Fruit fly (Drosophila melanogaster) whole organism, embryonic: Measurements from ENCODE around the gene CG42455.

Source experiments
- Atf3 ChIP-seq: fragments of 200-800 bp; sonication (Bioruptor generic); optimal IDR thresholded peaks from 3 replicates; lab custom pipeline; 2016; ENCODE audit warnings: missing biosample characterization, missing genetic modification characterization
- CG10274 ChIP-seq: fragments of 200-800 bp; sonication (Bioruptor generic); optimal IDR thresholded peaks from 3 replicates; lab custom pipeline; 2017; ENCODE audit warnings: missing biosample characterization, mild to moderate bottlenecking, missing genetic modification characterization
- CG10959 ChIP-seq: fragments of 200-800 bp; sonication (Bioruptor generic); IDR thresholded peaks from 2 replicates; pipeline ENCODE4 v1.3.6; 2022; ENCODE audit warnings: missing biosample characterization, missing genetic modification characterization
- CG11696 ChIP-seq: fragments of 200-800 bp; sonication (Bioruptor generic); IDR thresholded peaks from 2 replicates; pipeline ENCODE4 v1.3.6; 2022; ENCODE audit warnings: missing biosample characterization, missing genetic modification characterization
- CG12071 ChIP-seq: fragments of 200-800 bp; sonication (Bioruptor generic); optimal IDR thresholded peaks from 3 replicates; lab custom pipeline; 2018; ENCODE audit warnings: missing biosample characterization, mild to moderate bottlenecking, missing genetic modification characterization
- CG12104 ChIP-seq: fragments of 200-800 bp; sonication (Bioruptor generic); optimal IDR thresholded peaks from 3 replicates; lab custom pipeline; 2016; ENCODE audit warnings: missing biosample characterization, missing genetic modification characterization
- CG12219 ChIP-seq: fragments of 200-800 bp; sonication (Bioruptor generic); optimal IDR thresholded peaks from 3 replicates; lab custom pipeline; 2018; ENCODE audit warnings: missing biosample characterization, mild to moderate bottlenecking, missing genetic modification characterization
- CG1233 ChIP-seq: fragments of 200-800 bp; sonication (Bioruptor generic); optimal IDR thresholded peaks from 4 replicates; lab custom pipeline; 2018; ENCODE audit warnings: missing biosample characterization, mild to moderate bottlenecking, missing genetic modification characterization
- CG13296 ChIP-seq: fragments of 200-800 bp; sonication (Bioruptor generic); optimal IDR thresholded peaks from 3 replicates; lab custom pipeline; 2018; ENCODE audit warnings: missing biosample characterization, mild to moderate bottlenecking, missing genetic modification characterization
- CG13894 ChIP-seq: fragments of 200-800 bp; sonication (Bioruptor generic); optimal IDR thresholded peaks from 3 replicates; lab custom pipeline; 2018; ENCODE audit warnings: missing biosample characterization, mild to moderate bottlenecking, missing genetic modification characterization, moderate library complexity
- CG14965 ChIP-seq: fragments of 200-800 bp; sonication (Bioruptor generic); optimal IDR thresholded peaks from 2 replicates; lab custom pipeline; 2016; ENCODE audit warnings: missing biosample characterization, missing genetic modification characterization, borderline replicate concordance
- CG16863 ChIP-seq: fragments of 200-800 bp; sonication (Bioruptor generic); optimal IDR thresholded peaks from 3 replicates; lab custom pipeline; 2016; ENCODE audit warnings: missing biosample characterization, missing genetic modification characterization
- CG18011 ChIP-seq: fragments of 200-800 bp; sonication (Bioruptor generic); optimal IDR thresholded peaks from 2 replicates; lab custom pipeline; 2017; ENCODE audit warnings: missing biosample characterization, missing genetic modification characterization, mild to moderate bottlenecking, moderate library complexity, missing genotype
- CG30020 ChIP-seq: fragments of 200-800 bp; optimal IDR thresholded peaks from 2 replicates; lab custom pipeline; 2019; ENCODE audit warnings: missing biosample characterization, mild to moderate bottlenecking, missing genetic modification characterization, moderate library complexity
- CG30403 ChIP-seq: fragments of 200-800 bp; sonication (Bioruptor generic); optimal IDR thresholded peaks from 3 replicates; lab custom pipeline; 2016; ENCODE audit warnings: missing biosample characterization, missing genetic modification characterization
- CG3163 ChIP-seq: fragments of 200-800 bp; sonication (Bioruptor generic); optimal IDR thresholded peaks from 3 replicates; lab custom pipeline; 2016; ENCODE audit warnings: missing biosample characterization, missing genetic modification characterization
- CG32532 ChIP-seq: fragments of 200-800 bp; sonication (Bioruptor generic); IDR thresholded peaks from 2 replicates; pipeline ENCODE4 v1.3.6; 2022; ENCODE audit warnings: missing biosample characterization, missing genetic modification characterization
- CG33213 ChIP-seq: fragments of 200-800 bp; sonication (Bioruptor generic); optimal IDR thresholded peaks from 3 replicates; lab custom pipeline; 2016; ENCODE audit warnings: missing biosample characterization, missing genetic modification characterization
- CG34422 ChIP-seq: fragments of 200-800 bp; sonication (Bioruptor generic); IDR thresholded peaks from 3 replicates; pipeline ENCODE4 v1.3.6; 2022; ENCODE audit warnings: missing biosample characterization, missing genetic modification characterization
- CG7372 ChIP-seq: fragments of 200-800 bp; sonication (Bioruptor generic); IDR thresholded peaks from 2 replicates; pipeline ENCODE4 v1.3.6; 2022; ENCODE audit warnings: missing biosample characterization, missing genetic modification characterization
- CG7556 ChIP-seq: fragments of 200-800 bp; sonication (Bioruptor generic); optimal IDR thresholded peaks from 2 replicates; lab custom pipeline; 2017; ENCODE audit warnings: missing biosample characterization, mild to moderate bottlenecking, missing genetic modification characterization
- CG7839 ChIP-seq: fragments of 200-800 bp; sonication (Bioruptor generic); optimal IDR thresholded peaks from 3 replicates; lab custom pipeline; 2018; ENCODE audit warnings: missing biosample characterization, mild to moderate bottlenecking, missing genetic modification characterization, moderate library complexity
- CG9932 ChIP-seq: fragments of 200-800 bp; sonication (Bioruptor generic); IDR thresholded peaks from 2 replicates; pipeline ENCODE4 v1.3.6; 2022; ENCODE audit warnings: missing biosample characterization, missing genetic modification characterization
- Dfd ChIP-seq, 2 experiments: fragments of >200 bp; optimal IDR thresholded peaks; 2 replicates each; lab custom pipeline; 2017; ENCODE audit warnings: missing biosample characterization in 2 of 2, missing genetic modification characterization in 2 of 2
- Dp ChIP-seq: fragments of 200-800 bp; sonication (Bioruptor generic); optimal IDR thresholded peaks from 2 replicates; lab custom pipeline; 2018; ENCODE audit warnings: missing biosample characterization, mild to moderate bottlenecking, missing genetic modification characterization, moderate library complexity
- Dref ChIP-seq: fragments of 200-800 bp; sonication (Bioruptor generic); IDR thresholded peaks from 2 replicates; pipeline ENCODE4 v1.3.6; 2022; ENCODE audit warnings: missing biosample characterization, missing genetic modification characterization
- ERR ChIP-seq: fragments of 200-800 bp; sonication (Bioruptor generic); optimal IDR thresholded peaks from 2 replicates; lab custom pipeline; 2016; ENCODE audit warnings: missing biosample characterization, missing genetic modification characterization
- HLHmδ ChIP-seq: fragments of 200-800 bp; sonication (Bioruptor generic); optimal IDR thresholded peaks from 2 replicates; lab custom pipeline; 2018; ENCODE audit warnings: missing biosample characterization, mild to moderate bottlenecking, missing genetic modification characterization, moderate library complexity
- Hmr ChIP-seq: fragments of 200-800 bp; sonication (Bioruptor generic); optimal IDR thresholded peaks from 3 replicates; lab custom pipeline; 2017; ENCODE audit warnings: mild to moderate bottlenecking, missing biosample characterization, missing genetic modification reagents, missing genetic modification characterization
- Jarid2 ChIP-seq: fragments of 200-800 bp; sonication (Bioruptor generic); optimal IDR thresholded peaks from 3 replicates; lab custom pipeline; 2017; ENCODE audit warnings: mild to moderate bottlenecking, missing biosample characterization, missing genetic modification reagents, missing genetic modification characterization
- Lim3 ChIP-seq: fragments of 200-800 bp; sonication (Bioruptor generic); IDR thresholded peaks from 2 replicates; pipeline ENCODE4 v1.3.6; 2022; ENCODE audit warnings: missing biosample characterization, missing genetic modification characterization
- MBD-R2 ChIP-seq: fragments of 200-800 bp; sonication (Bioruptor generic); IDR thresholded peaks from 2 replicates; pipeline ENCODE4 v1.3.6; 2022; ENCODE audit warnings: missing biosample characterization, missing genetic modification characterization
- Oaz ChIP-seq: fragments of 200-800 bp; sonication (Bioruptor generic); IDR thresholded peaks from 2 replicates; pipeline ENCODE4 v1.3.6; 2022; ENCODE audit warnings: missing biosample characterization, missing genetic modification characterization
- PHDP ChIP-seq: fragments of 200-800 bp; sonication (Bioruptor generic); optimal IDR thresholded peaks from 3 replicates; lab custom pipeline; 2018; ENCODE audit warnings: missing biosample characterization, mild to moderate bottlenecking, missing genetic modification characterization, moderate library complexity
- Rx ChIP-seq: fragments of 200-800 bp; sonication (Bioruptor generic); IDR thresholded peaks from 2 replicates; pipeline ENCODE4 v1.3.6; 2022; ENCODE audit warnings: missing biosample characterization, missing genetic modification characterization
- Tbp ChIP-seq: fragments of >200 bp; optimal IDR thresholded peaks from 2 replicates; lab custom pipeline; 2018; ENCODE audit warnings: missing biosample characterization, missing genetic modification characterization
- ash1 ChIP-seq: fragments of 200-800 bp; sonication (Bioruptor generic); optimal IDR thresholded peaks from 2 replicates; lab custom pipeline; 2018; ENCODE audit warnings: missing biosample characterization, mild to moderate bottlenecking, missing genetic modification characterization
- br ChIP-seq: fragments of >200 bp; optimal IDR thresholded peaks from 2 replicates; lab custom pipeline; 2017
- danr ChIP-seq: fragments of 200-800 bp; sonication (Bioruptor generic); IDR thresholded peaks from 2 replicates; pipeline ENCODE4 v1.3.6; 2022; ENCODE audit warnings: missing biosample characterization, missing genetic modification characterization
- dmrt11E ChIP-seq: fragments of 200-800 bp; sonication (Bioruptor generic); optimal IDR thresholded peaks from 3 replicates; lab custom pipeline; 2018; ENCODE audit warnings: missing biosample characterization, mild to moderate bottlenecking, missing genetic modification characterization, moderate library complexity
- gsb ChIP-seq: fragments of 200-800 bp; sonication (Bioruptor generic); IDR thresholded peaks from 2 replicates; pipeline ENCODE4 v1.3.6; 2022; ENCODE audit warnings: missing biosample characterization, missing genetic modification characterization
- hb ChIP-seq: fragments of 200-800 bp; sonication (Bioruptor generic); IDR thresholded peaks from 3 replicates; pipeline ENCODE4 v1.3.6; 2022; ENCODE audit warnings: missing biosample characterization, missing genetic modification characterization; ENCODE audit not compliant: partially characterized antibody
- hbn ChIP-seq: fragments of 200-800 bp; sonication (Bioruptor generic); IDR thresholded peaks from 2 replicates; pipeline ENCODE4 v1.3.6; 2022; ENCODE audit warnings: missing biosample characterization, missing genetic modification characterization; ENCODE audit not compliant: partially characterized antibody
- klu ChIP-seq: fragments of 200-800 bp; sonication (Bioruptor generic); IDR thresholded peaks from 2 replicates; pipeline ENCODE4 v1.3.6; 2022; ENCODE audit warnings: missing biosample characterization, missing genetic modification characterization
- lilli ChIP-seq: fragments of 200-800 bp; sonication (Bioruptor generic); optimal IDR thresholded peaks from 3 replicates; lab custom pipeline; 2016; ENCODE audit warnings: missing biosample characterization, missing genetic modification characterization
- maf-S ChIP-seq: fragments of 200-800 bp; sonication (Bioruptor generic); optimal IDR thresholded peaks from 2 replicates; lab custom pipeline; 2016; ENCODE audit warnings: missing biosample characterization, missing genetic modification characterization
- mam ChIP-seq: fragments of 200-800 bp; sonication (Bioruptor generic); optimal IDR thresholded peaks from 3 replicates; lab custom pipeline; 2016; ENCODE audit warnings: missing biosample characterization, missing genetic modification characterization
- shn ChIP-seq: fragments of 200-800 bp; sonication (Bioruptor generic); optimal IDR thresholded peaks from 3 replicates; lab custom pipeline; 2016; ENCODE audit warnings: missing biosample characterization, missing genetic modification characterization
- sim ChIP-seq: fragments of 200-800 bp; sonication (Bioruptor generic); IDR thresholded peaks from 2 replicates; pipeline ENCODE4 v1.3.6; 2022; ENCODE audit warnings: missing biosample characterization, missing genetic modification characterization
- slp2 ChIP-seq: fragments of 200-800 bp; sonication (Bioruptor generic); optimal IDR thresholded peaks from 2 replicates; lab custom pipeline; 2016; ENCODE audit warnings: missing biosample characterization, missing genetic modification characterization
- toy ChIP-seq: fragments of 200-800 bp; sonication (Bioruptor generic); IDR thresholded peaks from 2 replicates; pipeline ENCODE4 v1.3.6; 2022; ENCODE audit warnings: missing biosample characterization, missing genetic modification characterization

CG42455 gene

DNA sequence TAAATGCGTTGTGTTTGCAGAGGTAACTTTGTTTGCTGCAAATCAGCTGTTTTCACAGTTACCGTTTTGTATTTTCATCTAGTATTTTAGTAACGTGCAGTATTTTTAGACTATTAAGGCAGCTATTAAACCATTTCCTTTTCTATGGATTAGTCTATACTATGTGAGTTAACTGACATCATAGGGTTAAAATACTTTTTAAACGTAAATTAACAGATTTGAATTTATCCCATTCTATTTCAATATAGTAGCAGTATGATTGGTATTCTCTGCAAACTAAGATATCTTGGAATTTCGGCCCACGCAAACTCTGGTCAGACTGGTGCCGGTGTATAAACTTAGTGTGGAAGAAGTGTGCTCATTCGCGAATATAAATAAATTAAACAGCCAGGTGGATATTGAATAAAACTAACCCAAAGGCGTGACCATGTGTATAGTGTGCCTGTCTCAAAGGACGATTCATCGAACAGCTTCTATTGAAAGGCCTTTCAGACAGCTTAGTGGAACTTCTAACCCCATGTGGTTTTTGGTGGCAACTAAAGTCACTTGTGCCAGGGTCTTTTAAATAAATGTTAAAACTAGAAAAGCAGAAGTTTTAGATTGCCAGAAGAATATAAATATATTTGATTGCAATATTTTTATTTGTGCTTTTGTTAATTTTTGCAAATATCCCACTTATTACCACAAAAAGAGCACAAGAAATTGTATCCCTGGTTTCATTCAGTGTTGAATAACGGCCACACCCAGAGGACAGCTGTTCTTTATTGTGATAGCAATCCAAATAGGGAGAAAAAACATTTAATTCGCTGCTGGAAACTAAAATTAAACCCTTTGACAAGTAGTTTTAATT lies at the start of gene CG42455, which contains the start of the genes CG6674 and vnc (continued):
- TF ChIP-seq danr (GFP tag; lab: Robert Waterston, UW) (no peak), CG3163 (GFP tag; lab: Kevin White, UChicago) (no peak), ERR (GFP tag; lab: Kevin White, UChicago) (no peak), PHDP (peak; percentile 25), dmrt11E (no peak), CG13894 (tag; lab: Kevin White, UChicago) (no peak), sim (no peak), br (lab: Kevin White, UChicago) (no peak), klu (GFP tag; lab: Robert Waterston, UW) (no peak), Dref (GFP tag; lab: Robert Waterston, UW) (no peak), ash1 (GFP tag; lab: Kevin White, UChicago) (no peak), CG30403 (peak; percentile 40), CG33213 (GFP tag; lab: Kevin White, UChicago) (peak; percentile 21), Rx (no peak), gsb (GFP tag; lab: Robert Waterston, UW) (no peak), CG11696 (GFP tag; lab: Robert Waterston, UW) (no peak), CG18011 (GFP tag; lab: Kevin White, UChicago) (peak; percentile 7), CG10274 (no peak), CG30020 (tag; lab: Kevin White, UChicago) (peak; percentile 40), CG7556 (GFP tag; lab: Kevin White, UChicago) (peak; percentile 1), CG1233 (GFP tag; lab: Kevin White, UChicago) (no peak), lilli (GFP tag; lab: Kevin White, UChicago) (peak; percentile 55), CG14965 (GFP tag; lab: Kevin White, UChicago) (no peak), Jarid2 (GFP tag; lab: Kevin White, UChicago) (peak; percentile 20), hb (no peak), mam (peak; percentile 34), HLHmδ (GFP tag; lab: Kevin White, UChicago) (no peak), CG7372 (GFP tag; lab: Robert Waterston, UW) (no peak), CG10959 (GFP tag; lab: Robert Waterston, UW) (no peak), hbn (no peak), Atf3 (GFP tag; lab: Kevin White, UChicago) (no peak), MBD-R2 (GFP tag; lab: Robert Waterston, UW) (peak; percentile 75), Dfd (GFP tag; optimal IDR thresholded peaks at IDR 0.05; lab: Kevin White, UChicago) (no peak), CG16863 (GFP tag; lab: Kevin White, UChicago) (no peak), CG12071 (GFP tag; lab: Kevin White, UChicago) (no peak), shn (peak; percentile 45), toy (GFP tag; lab: Robert Waterston, UW) (no peak), maf-S (GFP tag; lab: Kevin White, UChicago) (no peak), Lim3 (GFP tag; lab: Robert Waterston, UW) (no peak), Dp (GFP tag; lab: Kevin White, UChicago) (peak; percentile 7), CG34422 (GFP tag; lab: Robert Waterston, UW) (peak; percentile 25; the same call in 1 of the 3 replicates), CG32532 (peak; percentile 51; the same call in 1 of the 2 replicates), Tbp (GFP tag; lab: Kevin White, UChicago) (no peak), CG13296 (GFP tag; lab: Kevin White, UChicago) (peak; percentile 6), CG12104 (GFP tag; lab: Kevin White, UChicago) (no peak), Oaz (GFP tag; lab: Robert Waterston, UW) (no peak), Hmr (GFP tag; lab: Kevin White, UChicago) (peak; percentile 15), slp2 (GFP tag; lab: Kevin White, UChicago) (no peak), CG12219 (GFP tag; lab: Kevin White, UChicago) (no peak), CG7839 (peak; percentile 22), CG9932 (GFP tag; lab: Robert Waterston, UW) (peak; percentile 55; the same call in 1 of the 2 replicates)
